Fruit fly (Drosophila melanogaster) whole organism, embryonic: ENCODE measurements around the gene Taf10.

Experiments
- ATbp ChIP-seq: fragments of 200-800 bp; sonication (Bioruptor generic); optimal IDR thresholded peaks from 2 replicates; lab custom pipeline; 2017; ENCODE audit warnings: missing biosample characterization, mild to moderate bottlenecking, missing genetic modification characterization, missing genetic modification reagents
- CG1024 ChIP-seq: fragments of 200-800 bp; sonication (Bioruptor generic); IDR thresholded peaks from 2 replicates; pipeline ENCODE4 v1.3.6; 2022; ENCODE audit warnings: missing biosample characterization, missing genetic modification characterization
- CG10274 ChIP-seq: fragments of 200-800 bp; sonication (Bioruptor generic); optimal IDR thresholded peaks from 3 replicates; lab custom pipeline; 2017; ENCODE audit warnings: missing biosample characterization, mild to moderate bottlenecking, missing genetic modification characterization
- CG10543 ChIP-seq: fragments of 200-800 bp; sonication (Bioruptor generic); optimal IDR thresholded peaks from 3 replicates; lab custom pipeline; 2017; ENCODE audit warnings: missing biosample characterization, mild to moderate bottlenecking, missing genetic modification characterization, moderate library complexity
- CG11085 ChIP-seq: fragments of 200-800 bp; sonication (Bioruptor generic); IDR thresholded peaks from 2 replicates; pipeline ENCODE4 v1.3.6; 2022; ENCODE audit warnings: missing biosample characterization, missing genetic modification characterization
- CG11504 ChIP-seq: fragments of 200-800 bp; sonication (Bioruptor generic); optimal IDR thresholded peaks from 3 replicates; lab custom pipeline; 2019; ENCODE audit warnings: missing biosample characterization, mild to moderate bottlenecking, missing genetic modification characterization, moderate library complexity
- CG11695 ChIP-seq: fragments of 200-800 bp; sonication (Bioruptor generic); IDR thresholded peaks from 3 replicates; pipeline ENCODE4 v1.3.6; 2022; ENCODE audit warnings: missing biosample characterization, missing genetic modification characterization
- CG12769 ChIP-seq: fragments of 200-800 bp; sonication (Bioruptor generic); optimal IDR thresholded peaks from 2 replicates; lab custom pipeline; 2019; ENCODE audit warnings: missing biosample characterization, mild to moderate bottlenecking, missing genetic modification characterization, moderate library complexity
- CG12942 ChIP-seq: fragments of 200-800 bp; sonication (Bioruptor generic); optimal IDR thresholded peaks from 3 replicates; lab custom pipeline; 2016; ENCODE audit warnings: missing biosample characterization, missing genetic modification characterization
- CG14860 ChIP-seq: fragments of 200-800 bp; sonication (Bioruptor generic); IDR thresholded peaks from 3 replicates; pipeline ENCODE4 v1.3.6; 2022; ENCODE audit warnings: missing biosample characterization, missing genetic modification characterization; ENCODE audit not compliant: partially characterized antibody
- CG15011 ChIP-seq: fragments of 200-800 bp; sonication (Bioruptor generic); optimal IDR thresholded peaks from 3 replicates; lab custom pipeline; 2018; ENCODE audit warnings: missing biosample characterization, mild to moderate bottlenecking, missing genetic modification characterization
- CG15696 ChIP-seq: fragments of 200-800 bp; sonication (Bioruptor generic); optimal IDR thresholded peaks from 2 replicates; lab custom pipeline; 2019; ENCODE audit warnings: missing biosample characterization, mild to moderate bottlenecking, missing genetic modification characterization, moderate library complexity
- CG17385 ChIP-seq: fragments of 200-800 bp; sonication (Bioruptor generic); optimal IDR thresholded peaks from 3 replicates; lab custom pipeline; 2018; ENCODE audit warnings: missing biosample characterization, mild to moderate bottlenecking, missing genetic modification characterization
- CG2199 ChIP-seq: fragments of 200-800 bp; sonication (Bioruptor generic); IDR thresholded peaks from 3 replicates; pipeline ENCODE4 v1.3.6; 2022; ENCODE audit warnings: missing biosample characterization, missing genetic modification characterization
- CG30020 ChIP-seq: fragments of 200-800 bp; optimal IDR thresholded peaks from 2 replicates; lab custom pipeline; 2019; ENCODE audit warnings: missing biosample characterization, mild to moderate bottlenecking, missing genetic modification characterization, moderate library complexity
- CG34224 ChIP-seq: fragments of 200-800 bp; sonication (Bioruptor generic); IDR thresholded peaks from 3 replicates; pipeline ENCODE4 v1.3.6; 2022; ENCODE audit warnings: missing biosample characterization, missing genetic modification characterization; ENCODE audit not compliant: partially characterized antibody
- CG3838 ChIP-seq: fragments of 200-800 bp; sonication (Bioruptor generic); optimal IDR thresholded peaks from 3 replicates; lab custom pipeline; 2016; ENCODE audit warnings: missing biosample characterization, missing genetic modification characterization
- CG4360 ChIP-seq: fragments of 200-800 bp; sonication (Bioruptor generic); IDR thresholded peaks from 2 replicates; pipeline ENCODE4 v1.3.6; 2022; ENCODE audit warnings: missing biosample characterization, missing genetic modification characterization
- CkIIα-i1 ChIP-seq: fragments of 200-800 bp; sonication (Bioruptor generic); IDR thresholded peaks from 2 replicates; pipeline ENCODE4 v1.3.6; 2022; ENCODE audit warnings: missing biosample characterization, missing genetic modification characterization
- Dek ChIP-seq: fragments of 200-800 bp; sonication (Bioruptor generic); optimal IDR thresholded peaks from 3 replicates; lab custom pipeline; 2019; ENCODE audit warnings: missing biosample characterization, mild to moderate bottlenecking, missing genetic modification characterization, moderate library complexity
- Doc2 ChIP-seq: fragments of 200-800 bp; sonication (Bioruptor generic); IDR thresholded peaks from 2 replicates; pipeline ENCODE4 v1.3.6; 2022; ENCODE audit warnings: missing biosample characterization, missing genetic modification characterization
- GATAe ChIP-seq: fragments of 200-800 bp; sonication (Bioruptor generic); conservative IDR thresholded peaks from 2 replicates; pipeline ENCODE4 v1.3.6; 2022; ENCODE audit warnings: missing biosample characterization, missing genetic modification characterization
- HLH3B ChIP-seq: fragments of 200-800 bp; sonication (Bioruptor generic); IDR thresholded peaks from 2 replicates; pipeline ENCODE4 v1.3.6; 2022; ENCODE audit warnings: missing biosample characterization, missing genetic modification characterization
- Hand ChIP-seq: fragments of 200-800 bp; sonication (Bioruptor generic); optimal IDR thresholded peaks from 2 replicates; lab custom pipeline; 2017; ENCODE audit warnings: mild to moderate bottlenecking, missing biosample characterization, missing genetic modification reagents, missing genetic modification characterization
- Lim3 ChIP-seq: fragments of 200-800 bp; sonication (Bioruptor generic); IDR thresholded peaks from 2 replicates; pipeline ENCODE4 v1.3.6; 2022; ENCODE audit warnings: missing biosample characterization, missing genetic modification characterization
- Neu2 ChIP-seq: fragments of 200-800 bp; sonication (Bioruptor generic); optimal IDR thresholded peaks from 3 replicates; lab custom pipeline; 2016; ENCODE audit warnings: missing biosample characterization, missing genetic modification characterization, borderline replicate concordance
- Nf-YC ChIP-seq: fragments of 200-800 bp; optimal IDR thresholded peaks from 3 replicates; lab custom pipeline; 2019; ENCODE audit warnings: missing biosample characterization, mild to moderate bottlenecking, missing genetic modification characterization, moderate library complexity
- Oaz ChIP-seq: fragments of 200-800 bp; sonication (Bioruptor generic); IDR thresholded peaks from 2 replicates; pipeline ENCODE4 v1.3.6; 2022; ENCODE audit warnings: missing biosample characterization, missing genetic modification characterization
- Poxn ChIP-seq: fragments of 200-800 bp; sonication (Bioruptor generic); IDR thresholded peaks from 2 replicates; pipeline ENCODE4 v1.3.6; 2022; ENCODE audit warnings: missing biosample characterization, missing genetic modification characterization
- Scr ChIP-seq: fragments of 200-800 bp; sonication (Bioruptor generic); IDR thresholded peaks from 2 replicates; pipeline ENCODE4 v1.3.6; 2022; ENCODE audit warnings: missing biosample characterization, missing genetic modification characterization; ENCODE audit not compliant: partially characterized antibody
- Sry-β ChIP-seq: fragments of 200-800 bp; sonication (Bioruptor generic); optimal IDR thresholded peaks from 2 replicates; lab custom pipeline; 2018; ENCODE audit warnings: missing biosample characterization, mild to moderate bottlenecking, missing genetic modification characterization, moderate library complexity
- al ChIP-seq: fragments of 200-800 bp; sonication (Bioruptor generic); IDR thresholded peaks from 2 replicates; pipeline ENCODE4 v1.3.6; 2022; ENCODE audit warnings: missing biosample characterization, missing genetic modification characterization
- bigmax ChIP-seq: fragments of 200-800 bp; sonication (Bioruptor generic); optimal IDR thresholded peaks from 2 replicates; lab custom pipeline; 2018; ENCODE audit warnings: missing biosample characterization, mild to moderate bottlenecking, missing genetic modification characterization
- chinmo ChIP-seq: fragments of 200-800 bp; sonication (Bioruptor generic); IDR thresholded peaks from 4 replicates; pipeline ENCODE4 v1.3.6; 2022; ENCODE audit warnings: missing biosample characterization, missing genetic modification characterization; ENCODE audit not compliant: partially characterized antibody
- ci ChIP-seq: fragments of 200-800 bp; sonication (Bioruptor generic); IDR thresholded peaks from 3 replicates; pipeline ENCODE4 v1.3.6; 2022; ENCODE audit warnings: missing biosample characterization, missing genetic modification characterization
- dmrt11E ChIP-seq: fragments of 200-800 bp; sonication (Bioruptor generic); optimal IDR thresholded peaks from 3 replicates; lab custom pipeline; 2018; ENCODE audit warnings: missing biosample characterization, mild to moderate bottlenecking, missing genetic modification characterization, moderate library complexity
- dysf ChIP-seq: fragments of 200-800 bp; sonication (Bioruptor generic); IDR thresholded peaks from 3 replicates; pipeline ENCODE4 v1.3.6; 2022; ENCODE audit warnings: missing biosample characterization, missing genetic modification characterization
- gt ChIP-seq: fragments of 200-800 bp; sonication (Bioruptor generic); IDR thresholded peaks from 2 replicates; pipeline ENCODE4 v1.3.6; 2022; ENCODE audit warnings: missing biosample characterization, missing genetic modification characterization
- inv ChIP-seq: fragments of 200-800 bp; sonication (Bioruptor generic); IDR thresholded peaks from 2 replicates; pipeline ENCODE4 v1.3.6; 2022; ENCODE audit warnings: missing biosample characterization, missing genetic modification characterization; ENCODE audit not compliant: partially characterized antibody
- lilli ChIP-seq: fragments of 200-800 bp; sonication (Bioruptor generic); optimal IDR thresholded peaks from 3 replicates; lab custom pipeline; 2016; ENCODE audit warnings: missing biosample characterization, missing genetic modification characterization
- lola ChIP-seq, 3 experiments: fragments of >200 bp in 2 of 3; fragments of 200-800 bp in 1 of 3; sonication (Bioruptor generic) in 1 of 3; optimal IDR thresholded peaks; 2 replicates each; lab custom pipeline; 2017 to 2019; ENCODE audit warnings: missing biosample characterization in 3 of 3, missing genetic modification characterization in 3 of 3, mild to moderate bottlenecking in 1 of 3, moderate library complexity in 1 of 3
- odd ChIP-seq: fragments of 200-800 bp; sonication (Bioruptor generic); optimal IDR thresholded peaks from 2 replicates; lab custom pipeline; 2017; ENCODE audit warnings: missing biosample characterization, mild to moderate bottlenecking, missing genetic modification characterization
- pfk ChIP-seq: fragments of 200-800 bp; sonication (Bioruptor generic); optimal IDR thresholded peaks from 2 replicates; lab custom pipeline; 2018; ENCODE audit warnings: missing biosample characterization, mild to moderate bottlenecking, missing genetic modification characterization, moderate library complexity
- pnt ChIP-seq: fragments of 200-800 bp; sonication (Bioruptor generic); optimal IDR thresholded peaks from 3 replicates; lab custom pipeline; 2016; ENCODE audit warnings: missing biosample characterization, missing genetic modification characterization
- rib ChIP-seq: fragments of 200-800 bp; sonication (Bioruptor generic); IDR thresholded peaks from 2 replicates; pipeline ENCODE4 v1.3.6; 2022; ENCODE audit warnings: missing biosample characterization, missing genetic modification characterization
- sens ChIP-seq: fragments of 200-800 bp; sonication (Bioruptor generic); peaks from one replicate; lab custom pipeline; 2016; ENCODE audit warnings: missing biosample characterization, missing genetic modification characterization
- slbo ChIP-seq: fragments of 200-800 bp; sonication (Bioruptor generic); IDR thresholded peaks from 2 replicates; pipeline ENCODE4 v1.3.6; 2022; ENCODE audit warnings: missing biosample characterization, missing genetic modification characterization

The Taf10 gene

dm6 chr2L:2769476-2770185 is 1.9 kb downstream of the Taf10 start, which contains the start of the genes colt and HINT1 (continued):
- TF ChIP-seq rib (GFP tag; lab: Robert Waterston, UW) (no peak), CG10543 (GFP tag; lab: Kevin White, UChicago) (peak; percentile 0), CG11085 (GFP tag; lab: Robert Waterston, UW) (no peak), Nf-YC (peak; percentile 42), CG10274 (GFP tag; lab: Kevin White, UChicago) (no peak), lilli (peak; percentile 17), CG4360 (GFP tag; lab: Robert Waterston, UW) (no peak), Neu2 (GFP tag; lab: Kevin White, UChicago) (no peak), Doc2 (GFP tag; lab: Robert Waterston, UW) (no peak), CG11504 (tag; lab: Kevin White, UChicago) (peak; percentile 50), Sry-β (peak; percentile 2), CG30020 (peak; percentile 72), dmrt11E (peak; percentile 6), CG12942 (no peak), CG34224 (GFP tag; lab: Robert Waterston, UW) (no peak; the same call in 2 of the 3 replicates), CG14860 (no peak), ci (GFP tag; lab: Robert Waterston, UW) (no peak), CkIIα-i1 (no peak), gt (GFP tag; lab: Robert Waterston, UW) (no peak), Lim3 (GFP tag; lab: Robert Waterston, UW) (no peak), CG3838 (GFP tag; lab: Kevin White, UChicago) (no peak), chinmo (GFP tag; lab: Robert Waterston, UW) (0 out of 4 replicates have a peak, but pooled peaks have one; percentile 46), CG11695 (GFP tag; lab: Robert Waterston, UW) (0 out of 3 replicates have a peak, but pooled peaks have one; percentile 28), Hand (no peak), lola (GFP tag; optimal IDR thresholded peaks at IDR 0.05; lab: Kevin White, UChicago) (no peak), inv (GFP tag; lab: Robert Waterston, UW) (no peak; the same call in 1 of the 2 replicates), pnt (GFP tag; lab: Kevin White, UChicago) (no peak), CG17385 (GFP tag; lab: Kevin White, UChicago) (no peak), al (GFP tag; lab: Robert Waterston, UW) (no peak), CG1024 (no peak), slbo (peak; percentile 9; the same call in 1 of the 2 replicates), pfk (GFP tag; lab: Kevin White, UChicago) (no peak), ATbp (GFP tag; lab: Kevin White, UChicago) (no peak), Poxn (GFP tag; lab: Robert Waterston, UW) (no peak), CG15696 (tag; lab: Kevin White, UChicago) (no peak), Scr (GFP tag; lab: Robert Waterston, UW) (peak; percentile 49), CG2199 (GFP tag; lab: Robert Waterston, UW) (no peak), bigmax (GFP tag; lab: Kevin White, UChicago) (no peak), dysf (GFP tag; lab: Robert Waterston, UW) (no peak), GATAe (GFP tag; lab: Robert Waterston, UW) (no peak), sens (GFP tag; lab: Kevin White, UChicago) (peak; percentile 86), odd (GFP tag; lab: Kevin White, UChicago) (no peak), Oaz (GFP tag; lab: Robert Waterston, UW) (no peak), Dek (tag; lab: Kevin White, UChicago) (peak; percentile 27), HLH3B (GFP tag; lab: Robert Waterston, UW) (no peak), CG12769 (tag; lab: Kevin White, UChicago) (no peak), CG15011 (GFP tag; lab: Kevin White, UChicago) (no peak)
